Worm (Caenorhabditis elegans): ENCODE measurements around the gene mstr-2.

The mstr-2 gene

DNA sequence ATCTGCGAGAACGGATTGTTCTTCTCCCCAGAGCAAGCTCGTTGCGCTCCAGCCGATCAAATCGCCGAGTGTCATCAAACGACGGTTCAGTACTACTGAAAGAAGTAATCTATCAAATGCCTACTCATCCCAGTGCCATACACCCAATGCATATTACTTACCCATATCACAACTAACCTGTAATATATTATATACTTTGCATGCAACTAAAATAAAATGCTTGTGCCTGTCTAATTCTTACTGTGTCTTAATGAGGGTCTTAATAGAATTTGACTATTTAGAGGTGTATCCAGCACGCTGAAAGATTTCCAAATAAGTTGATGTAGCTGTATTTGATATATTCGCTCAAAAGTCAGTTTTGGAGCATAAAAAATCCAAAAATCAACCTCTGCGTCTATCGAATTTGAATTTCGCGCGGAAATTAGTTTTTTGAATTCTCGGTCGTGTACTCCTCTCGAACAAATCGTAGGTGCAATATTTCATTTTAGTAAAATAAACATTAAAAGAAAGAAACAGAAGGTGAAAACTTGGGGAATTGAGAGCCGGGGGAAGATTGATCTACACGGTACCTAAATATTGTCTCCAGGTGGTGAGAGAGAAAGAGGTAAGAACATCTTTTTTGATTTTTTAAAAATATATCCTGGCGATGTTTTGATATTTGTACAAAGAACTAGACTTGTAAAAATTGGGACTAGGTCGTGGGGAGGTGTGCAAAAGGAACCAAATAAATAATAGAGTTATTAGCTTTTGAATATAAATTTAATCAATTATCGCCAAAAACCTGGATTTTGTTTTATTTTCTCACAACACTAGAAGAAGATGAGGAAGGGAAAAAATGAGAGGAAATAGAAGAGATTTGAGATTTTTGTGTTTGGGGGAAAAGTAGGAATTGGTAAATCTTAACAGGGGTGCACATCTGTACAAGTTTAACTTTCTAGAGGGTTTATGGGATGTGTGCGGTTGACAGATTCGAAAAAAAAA lies 22.5 kb downstream of the mstr-2 start (continued):
- TF ChIP-seq dmd-6 (GFP tag; IDR thresholded peaks at IDR 0.05), result peak; percentile 6; the same call in 1 of the 2 replicates
- peak; percentile 53; the same call in 1 of the 2 replicates for TF ChIP-seq lin-38 (GFP tag; IDR thresholded peaks at IDR 0.05)
- peak; percentile 32; the same call in 1 of the 2 replicates for TF ChIP-seq vab-7 (GFP tag; IDR thresholded peaks at IDR 0.05)
- TF ChIP-seq dpl-1 (GFP tag; optimal IDR thresholded peaks at IDR 0.05), result peak; percentile 57
- peak; percentile 41 for TF ChIP-seq rbr-2 (tag; optimal IDR thresholded peaks at IDR 0.05)
- peak; percentile 68 for TF ChIP-seq nhr-111 (GFP tag; optimal IDR thresholded peaks at IDR 0.05)

DNA sequence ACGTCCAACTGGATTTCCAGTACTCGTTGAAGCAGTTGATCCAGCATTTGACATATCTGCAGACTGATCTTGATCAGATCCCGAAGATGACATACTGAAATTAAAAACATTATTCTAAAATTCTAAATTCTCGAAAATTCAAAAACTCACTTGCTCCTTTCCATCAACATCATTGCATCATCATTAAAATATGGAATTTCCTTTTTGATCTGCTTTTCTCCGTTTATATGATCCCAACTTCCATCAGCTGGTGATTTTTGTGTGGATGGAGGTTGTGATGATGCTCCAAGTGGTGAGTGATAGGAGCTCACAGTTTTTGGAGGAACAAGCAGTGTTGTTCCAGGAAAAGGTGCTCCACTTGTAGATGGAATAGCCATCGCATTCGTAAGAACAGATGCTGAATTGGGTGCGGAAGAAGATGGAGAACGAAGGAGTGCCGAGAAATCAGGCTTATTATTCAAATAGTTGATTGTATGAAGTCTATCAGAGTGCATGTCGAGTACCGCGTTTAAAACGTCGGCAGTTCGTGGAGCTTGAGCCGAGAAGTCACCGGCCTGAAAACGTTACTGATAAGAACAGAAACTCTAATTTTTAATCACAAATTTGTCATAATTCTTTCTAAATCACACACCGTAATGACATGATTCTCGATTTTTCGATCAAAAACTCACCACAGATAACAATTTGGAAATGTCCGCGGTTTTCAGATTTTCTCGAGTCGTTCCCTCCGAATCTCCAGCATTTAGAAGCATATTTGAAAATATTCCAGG lies 24.3 kb downstream of the mstr-2 start:
- peak; percentile 50 for TF ChIP-seq hlh-11 (tag; optimal IDR thresholded peaks at IDR 0.05)
- peak; percentile 8 for TF ChIP-seq hlh-30 (tag; optimal IDR thresholded peaks at IDR 0.05; ENCODE audit: insufficient read depth)
- peak; percentile 37 for TF ChIP-seq dve-1 (tag; optimal IDR thresholded peaks at IDR 0.05; ENCODE audit: insufficient read depth)
- TF ChIP-seq D1046.2 (GFP tag; IDR thresholded peaks at IDR 0.05), result no peak
- TF ChIP-seq daf-16 (GFP tag; optimal IDR thresholded peaks at IDR 0.05), result no peak
- TF ChIP-seq daf-16 (tag; optimal IDR thresholded peaks at IDR 0.05), result peak; percentile 39
- peak; percentile 4 for TF ChIP-seq nhr-48 (tag; optimal IDR thresholded peaks at IDR 0.05)
- peak; percentile 41 for TF ChIP-seq nhr-77 (tag; optimal IDR thresholded peaks at IDR 0.05)
- TF ChIP-seq nhr-28 (tag; optimal IDR thresholded peaks at IDR 0.05), result peak; percentile 52
- peak; percentile 33 for TF ChIP-seq pqm-1 (tag; optimal IDR thresholded peaks at IDR 0.05)
- no peak for TF ChIP-seq mxl-3 (GFP tag; optimal IDR thresholded peaks at IDR 0.05)
- TF ChIP-seq dmd-6 (GFP tag; IDR thresholded peaks at IDR 0.05), result peak; percentile 68
- TF ChIP-seq mep-1 (tag; optimal IDR thresholded peaks at IDR 0.05), result peak; percentile 1
- TF ChIP-seq egl-27 (tag; optimal IDR thresholded peaks at IDR 0.05), result no peak
- no peak for TF ChIP-seq nhr-111 (GFP tag; optimal IDR thresholded peaks at IDR 0.05)

DNA sequence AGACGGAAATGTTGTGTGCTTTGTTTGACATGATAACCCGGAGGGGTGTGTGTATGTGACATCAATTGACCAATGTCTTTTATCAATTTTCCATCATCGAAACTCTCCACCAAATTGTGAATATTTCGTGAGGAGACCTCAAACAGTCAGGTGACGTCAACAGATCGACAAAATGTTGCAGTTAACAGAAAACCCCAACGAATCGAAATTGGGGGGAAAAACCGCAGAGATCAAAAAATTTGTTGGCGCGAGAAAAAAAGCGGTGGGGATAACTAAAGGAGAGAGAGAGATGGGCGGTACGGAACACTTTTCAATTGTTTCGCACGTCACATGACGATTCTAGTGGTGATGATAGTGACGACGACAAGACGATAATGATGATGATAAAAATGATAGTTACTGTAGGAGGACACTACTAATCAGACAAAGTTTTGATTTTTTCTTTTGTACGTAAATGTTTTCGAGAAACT lies 25.7 kb downstream of the mstr-2 start:
- TF ChIP-seq zip-2 (tag; optimal IDR thresholded peaks at IDR 0.05) (peak; percentile 22), unc-39 (tag; optimal IDR thresholded peaks at IDR 0.05) (no peak), pqm-1 (tag; optimal IDR thresholded peaks at IDR 0.05) (peak; percentile 58), ZK337.2 (GFP tag; IDR thresholded peaks at IDR 0.05) (no peak), aha-1 (tag) (peak; percentile 92), mdl-1 (tag; optimal IDR thresholded peaks at IDR 0.05) (peak; percentile 3 to 78), nhr-42 (GFP tag; IDR thresholded peaks at IDR 0.05) (no peak), hlh-11 (tag; optimal IDR thresholded peaks at IDR 0.05) (peak; percentile 90), nhr-77 (tag; optimal IDR thresholded peaks at IDR 0.05) (peak; percentile 59), hlh-30 (tag; optimal IDR thresholded peaks at IDR 0.05; ENCODE audit: insufficient read depth) (peak; percentile 87), tra-1 (GFP tag; IDR thresholded peaks at IDR 0.05) (peak; percentile 47; the same call in 1 of the 2 replicates), vab-7 (GFP tag; IDR thresholded peaks at IDR 0.05) (no peak), cey-2 (tag; optimal IDR thresholded peaks at IDR 0.05; ENCODE audit: borderline replicate concordance, insufficient read depth) (peak; percentile 78), rbr-2 (tag; optimal IDR thresholded peaks at IDR 0.05) (peak; percentile 16), madf-5 (GFP tag; IDR thresholded peaks at IDR 0.05) (no peak), hif-1 (tag; optimal IDR thresholded peaks at IDR 0.05) (no peak), spr-1 (tag; optimal IDR thresholded peaks at IDR 0.05) (no peak), nhr-28 (tag; optimal IDR thresholded peaks at IDR 0.05) (peak; percentile 79), nhr-48 (tag; optimal IDR thresholded peaks at IDR 0.05) (peak; percentile 77), saeg-2 (GFP tag; IDR thresholded peaks at IDR 0.05) (no peak), daf-16 (GFP tag; optimal IDR thresholded peaks at IDR 0.05) (no peak), daf-16 (tag; optimal IDR thresholded peaks at IDR 0.05) (peak; percentile 67), lsy-2 (tag; optimal IDR thresholded peaks at IDR 0.05) (peak in 1 of 2 experiments; percentile 73), dmd-6 (GFP tag; IDR thresholded peaks at IDR 0.05) (peak; percentile 82), ztf-7 (tag; optimal IDR thresholded peaks at IDR 0.05) (no peak), dve-1 (tag; optimal IDR thresholded peaks at IDR 0.05; ENCODE audit: insufficient read depth) (peak; percentile 88), nhr-41 (GFP tag; IDR thresholded peaks at IDR 0.05) (no peak), dpl-1 (GFP tag; optimal IDR thresholded peaks at IDR 0.05) (peak; percentile 37), ceh-82 (tag; optimal IDR thresholded peaks at IDR 0.05) (no peak), egl-27 (tag; optimal IDR thresholded peaks at IDR 0.05) (no peak), mxl-3 (GFP tag; optimal IDR thresholded peaks at IDR 0.05) (peak; percentile 77), Y105C5A.15 (GFP tag; IDR thresholded peaks at IDR 0.05) (0 out of 2 replicates have a peak, but pooled peaks have one; percentile 39), nhr-102 (tag; optimal IDR thresholded peaks at IDR 0.05) (peak; percentile 37), T20F7.1 (GFP tag; optimal IDR thresholded peaks at IDR 0.05) (peak; percentile 1), mep-1 (tag; optimal IDR thresholded peaks at IDR 0.05) (peak; percentile 67)

Data from whole organism, L4 larva.